Fruit fly (Drosophila melanogaster) whole organism, embryonic: ENCODE results near the gene in.
A peak's percentile ranks its signal among the peaks of the same experiment; 100 is the strongest.

Experiments used
- Ada2b ChIP-seq: fragments of 200-800 bp; sonication (Bioruptor generic); IDR thresholded peaks from 2 replicates; pipeline ENCODE4 v1.3.6; 2022; ENCODE audit warnings: missing biosample characterization, missing genetic modification characterization
- B-H2 ChIP-seq: fragments of 200-800 bp; sonication (Bioruptor generic); optimal IDR thresholded peaks from 2 replicates; lab custom pipeline; 2018; ENCODE audit warnings: missing biosample characterization, mild to moderate bottlenecking, missing genetic modification characterization
- CG10959 ChIP-seq: fragments of 200-800 bp; sonication (Bioruptor generic); IDR thresholded peaks from 2 replicates; pipeline ENCODE4 v1.3.6; 2022; ENCODE audit warnings: missing biosample characterization, missing genetic modification characterization
- CG11560 ChIP-seq: fragments of 200-800 bp; sonication (Bioruptor generic); IDR thresholded peaks from 3 replicates; pipeline ENCODE4 v1.3.6; 2022; ENCODE audit warnings: missing biosample characterization, missing genetic modification characterization
- CG11695 ChIP-seq: fragments of 200-800 bp; sonication (Bioruptor generic); IDR thresholded peaks from 3 replicates; pipeline ENCODE4 v1.3.6; 2022; ENCODE audit warnings: missing biosample characterization, missing genetic modification characterization
- CG13424 ChIP-seq: fragments of 200-800 bp; sonication (Bioruptor generic); optimal IDR thresholded peaks from 2 replicates; lab custom pipeline; 2019; ENCODE audit warnings: missing biosample characterization, mild to moderate bottlenecking, missing genetic modification characterization, moderate library complexity
- CG14667 ChIP-seq: fragments of 200-800 bp; sonication (Bioruptor generic); IDR thresholded peaks from 2 replicates; pipeline ENCODE4 v1.3.6; 2022; ENCODE audit warnings: missing biosample characterization, missing genetic modification characterization
- CG15011 ChIP-seq: fragments of 200-800 bp; sonication (Bioruptor generic); optimal IDR thresholded peaks from 3 replicates; lab custom pipeline; 2018; ENCODE audit warnings: missing biosample characterization, mild to moderate bottlenecking, missing genetic modification characterization
- CG17361 ChIP-seq: fragments of 200-800 bp; sonication (Bioruptor generic); IDR thresholded peaks from 3 replicates; pipeline ENCODE4 v1.3.6; 2022; ENCODE audit warnings: missing biosample characterization, missing genetic modification characterization
- CG2678 ChIP-seq: fragments of 200-800 bp; sonication (Bioruptor generic); optimal IDR thresholded peaks from 3 replicates; lab custom pipeline; 2019; ENCODE audit warnings: missing biosample characterization, mild to moderate bottlenecking, missing genetic modification characterization, moderate library complexity
- CG32532 ChIP-seq: fragments of 200-800 bp; sonication (Bioruptor generic); IDR thresholded peaks from 2 replicates; pipeline ENCODE4 v1.3.6; 2022; ENCODE audit warnings: missing biosample characterization, missing genetic modification characterization
- CG3726 ChIP-seq: fragments of 200-800 bp; sonication (Bioruptor generic); IDR thresholded peaks from 3 replicates; pipeline ENCODE4, ENCODE4 v1.3.6; 2022; ENCODE audit warnings: missing biosample characterization, missing genetic modification characterization
- CG4730 ChIP-seq: fragments of 200-800 bp; sonication (Bioruptor generic); IDR thresholded peaks from 2 replicates; pipeline ENCODE4 v1.3.6; 2022; ENCODE audit warnings: missing biosample characterization, missing genetic modification characterization
- CG6683 ChIP-seq: fragments of 200-800 bp; sonication (Bioruptor generic); optimal IDR thresholded peaks from 2 replicates; lab custom pipeline; 2017; ENCODE audit warnings: missing biosample characterization, mild to moderate bottlenecking, missing genetic modification characterization, missing genetic modification reagents
- CG6689 ChIP-seq: fragments of 200-800 bp; sonication (Bioruptor generic); IDR thresholded peaks from 2 replicates; pipeline ENCODE4 v1.3.6; 2022; ENCODE audit warnings: missing biosample characterization, missing genetic modification characterization
- CG7745 ChIP-seq: fragments of 200-800 bp; sonication (Bioruptor generic); optimal IDR thresholded peaks from 2 replicates; lab custom pipeline; 2018; ENCODE audit warnings: missing biosample characterization, mild to moderate bottlenecking, missing genetic modification characterization, moderate library complexity
- CG7928 ChIP-seq: fragments of 200-800 bp; sonication (Bioruptor generic); optimal IDR thresholded peaks from 2 replicates; lab custom pipeline; 2017; ENCODE audit warnings: missing biosample characterization, mild to moderate bottlenecking, missing genetic modification characterization
- CG8765 ChIP-seq: fragments of 200-800 bp; sonication (Bioruptor generic); IDR thresholded peaks from 2 replicates; pipeline ENCODE4 v1.3.6; 2022; ENCODE audit warnings: missing biosample characterization, missing genetic modification characterization
- CG9727 ChIP-seq: fragments of 200-800 bp; sonication (Bioruptor generic); optimal IDR thresholded peaks from 3 replicates; lab custom pipeline; 2017; ENCODE audit warnings: missing biosample characterization, mild to moderate bottlenecking, missing genetic modification characterization
- CG9876 ChIP-seq: fragments of 200-800 bp; sonication (Bioruptor generic); optimal IDR thresholded peaks from 2 replicates; lab custom pipeline; 2016; ENCODE audit warnings: missing biosample characterization, missing genetic modification characterization
- CrebB ChIP-seq: fragments of 200-800 bp; sonication (Bioruptor generic); optimal IDR thresholded peaks from 3 replicates; lab custom pipeline; 2018; ENCODE audit warnings: missing biosample characterization, mild to moderate bottlenecking, missing genetic modification characterization
- E2f2 ChIP-seq: fragments of 200-800 bp; sonication (Bioruptor generic); IDR thresholded peaks from 2 replicates; pipeline ENCODE4 v1.3.6; 2022; ENCODE audit warnings: missing biosample characterization, missing genetic modification characterization
- Hr78 ChIP-seq, 2 experiments: fragments of 200-800 bp in 1 of 2; fragments of >200 bp in 1 of 2; sonication (Bioruptor generic) in 1 of 2; optimal IDR thresholded peaks; 2 replicates each; lab custom pipeline; 2017 to 2019; ENCODE audit warnings: missing biosample characterization in 2 of 2, missing genetic modification characterization in 2 of 2, mild to moderate bottlenecking in 1 of 2, moderate library complexity in 1 of 2
- Lhr ChIP-seq: fragments of 200-800 bp; sonication (Bioruptor generic); optimal IDR thresholded peaks from 3 replicates; lab custom pipeline; 2017; ENCODE audit warnings: mild to moderate bottlenecking, missing biosample characterization, missing genetic modification reagents, missing genetic modification characterization
- MESR4 ChIP-seq: fragments of 200-800 bp; sonication (Bioruptor generic); optimal IDR thresholded peaks from 2 replicates; lab custom pipeline; 2018; ENCODE audit warnings: missing biosample characterization, mild to moderate bottlenecking, missing genetic modification characterization, moderate library complexity
- MTF-1 ChIP-seq: fragments of 200-800 bp; sonication (Bioruptor generic); optimal IDR thresholded peaks from 2 replicates; lab custom pipeline; 2018; ENCODE audit warnings: missing biosample characterization, mild to moderate bottlenecking, missing genetic modification characterization, borderline replicate concordance
- Scr ChIP-seq: fragments of 200-800 bp; sonication (Bioruptor generic); IDR thresholded peaks from 2 replicates; pipeline ENCODE4 v1.3.6; 2022; ENCODE audit warnings: missing biosample characterization, missing genetic modification characterization; ENCODE audit not compliant: partially characterized antibody
- Side ChIP-seq: fragments of 200-800 bp; sonication (Bioruptor generic); optimal IDR thresholded peaks from 2 replicates; lab custom pipeline; 2016; ENCODE audit warnings: missing biosample characterization, missing genetic modification characterization
- Stat92E ChIP-seq, 3 experiments: fragments of >200 bp in 2 of 3; fragments of 200-800 bp in 1 of 3; sonication (Bioruptor generic) in 1 of 3; optimal IDR thresholded peaks; 2 replicates each; lab custom pipeline; 2017 to 2019; ENCODE audit warnings: missing biosample characterization in 3 of 3, missing genetic modification characterization in 3 of 3, mild to moderate bottlenecking in 1 of 3, moderate library complexity in 1 of 3
- aop ChIP-seq: fragments of 200-800 bp; sonication (Bioruptor generic); IDR thresholded peaks from 2 replicates; pipeline ENCODE4 v1.3.6; 2022; ENCODE audit warnings: missing biosample characterization, missing genetic modification characterization
- chinmo ChIP-seq: fragments of 200-800 bp; sonication (Bioruptor generic); IDR thresholded peaks from 4 replicates; pipeline ENCODE4 v1.3.6; 2022; ENCODE audit warnings: missing biosample characterization, missing genetic modification characterization; ENCODE audit not compliant: partially characterized antibody
- cwo ChIP-seq: fragments of 200-800 bp; sonication (Bioruptor generic); optimal IDR thresholded peaks from 3 replicates; lab custom pipeline; 2017; ENCODE audit warnings: missing biosample characterization, missing genetic modification characterization, mild to moderate bottlenecking, moderate library complexity, missing genetic modification reagents
- dpn ChIP-seq, 2 experiments: fragments of 200-800 bp; sonication (Bioruptor generic); optimal IDR thresholded peaks; 3 replicates each; lab custom pipeline; 2016; ENCODE audit warnings: missing biosample characterization in 2 of 2, missing genetic modification characterization in 2 of 2
- ems ChIP-seq: fragments of 200-800 bp; sonication (Bioruptor generic); optimal IDR thresholded peaks from 3 replicates; lab custom pipeline; 2016; ENCODE audit warnings: missing biosample characterization, missing genetic modification characterization
- esg ChIP-seq: fragments of 200-800 bp; sonication (Bioruptor generic); conservative IDR thresholded peaks from 2 replicates; pipeline ENCODE4 v1.3.6; 2022; ENCODE audit warnings: missing biosample characterization, missing genetic modification characterization
- fd3F ChIP-seq: fragments of 200-800 bp; sonication (Bioruptor generic); optimal IDR thresholded peaks from 2 replicates; lab custom pipeline; 2018; ENCODE audit warnings: missing biosample characterization, mild to moderate bottlenecking, missing genetic modification characterization, moderate library complexity
- gfzf ChIP-seq: fragments of 200-800 bp; sonication (Bioruptor generic); optimal IDR thresholded peaks from 2 replicates; lab custom pipeline; 2016; ENCODE audit warnings: missing biosample characterization, mild to moderate bottlenecking, missing genetic modification characterization, moderate library complexity
- inv ChIP-seq: fragments of 200-800 bp; sonication (Bioruptor generic); IDR thresholded peaks from 2 replicates; pipeline ENCODE4 v1.3.6; 2022; ENCODE audit warnings: missing biosample characterization, missing genetic modification characterization; ENCODE audit not compliant: partially characterized antibody
- lab ChIP-seq: fragments of 200-800 bp; sonication (Bioruptor generic); optimal IDR thresholded peaks from 3 replicates; lab custom pipeline; 2017; ENCODE audit warnings: missing biosample characterization, missing genetic modification characterization, mild to moderate bottlenecking, moderate library complexity, missing genetic modification reagents
- otp ChIP-seq: fragments of 200-800 bp; sonication (Bioruptor generic); IDR thresholded peaks from 3 replicates; pipeline ENCODE4, ENCODE4 v1.3.6; 2022; ENCODE audit warnings: missing biosample characterization, missing genetic modification characterization
- pho ChIP-seq: fragments of 200-800 bp; sonication (Bioruptor generic); optimal IDR thresholded peaks from 2 replicates; lab custom pipeline; 2016; ENCODE audit warnings: missing biosample characterization, missing genetic modification characterization
- pita ChIP-seq: fragments of 200-800 bp; sonication (Bioruptor generic); optimal IDR thresholded peaks from 2 replicates; lab custom pipeline; 2017; ENCODE audit warnings: missing biosample characterization, mild to moderate bottlenecking, missing genetic modification characterization
- slou ChIP-seq: fragments of 200-800 bp; sonication (Bioruptor generic); optimal IDR thresholded peaks from 3 replicates; lab custom pipeline; 2016; ENCODE audit warnings: missing biosample characterization, missing genetic modification characterization
- sr ChIP-seq: fragments of 200-800 bp; sonication (Bioruptor generic); IDR thresholded peaks from 3 replicates; pipeline ENCODE4 v1.3.6; 2022; ENCODE audit warnings: missing biosample characterization, missing genetic modification characterization
- tna ChIP-seq: fragments of 200-800 bp; sonication (Bioruptor generic); IDR thresholded peaks from 2 replicates; pipeline ENCODE4 v1.3.6; 2022; ENCODE audit warnings: missing biosample characterization, missing genetic modification characterization; ENCODE audit not compliant: partially characterized antibody
- toy ChIP-seq: fragments of 200-800 bp; sonication (Bioruptor generic); IDR thresholded peaks from 2 replicates; pipeline ENCODE4 v1.3.6; 2022; ENCODE audit warnings: missing biosample characterization, missing genetic modification characterization
- tup ChIP-seq: fragments of 200-800 bp; sonication (Bioruptor generic); optimal IDR thresholded peaks from 2 replicates; lab custom pipeline; 2016; ENCODE audit warnings: missing biosample characterization, mild to moderate bottlenecking, missing genetic modification characterization, moderate library complexity

Gene in

dm6 chr3L:20347762-20348580 is 19.0 kb upstream of the in start, which contains the start of the genes Rbbp5 and eRF1 (continued):
- TF ChIP-seq pita (GFP tag; lab: Kevin White, UChicago) (no peak), CrebB (tag; lab: Kevin White, UChicago) (no peak), cwo (GFP tag; lab: Kevin White, UChicago) (peak; percentile 33), CG17361 (GFP tag; lab: Robert Waterston, UW) (peak; percentile 86), CG32532 (GFP tag; lab: Robert Waterston, UW) (peak; percentile 87), slou (GFP tag; lab: Kevin White, UChicago) (peak; percentile 74), CG9727 (GFP tag; lab: Kevin White, UChicago) (peak; percentile 77), CG7745 (no peak), MTF-1 (GFP tag; lab: Kevin White, UChicago) (no peak), fd3F (peak; percentile 57), chinmo (GFP tag; lab: Robert Waterston, UW) (no peak), CG3726 (GFP tag; lab: Robert Waterston, UW) (peak; percentile 59; the same call in 1 of the 3 replicates), otp (GFP tag; lab: Robert Waterston, UW) (peak; percentile 66; the same call in 2 of the 3 replicates), Lhr (GFP tag; lab: Kevin White, UChicago) (peak; percentile 56), CG2678 (peak; percentile 80), gfzf (GFP tag; lab: Kevin White, UChicago) (no peak), CG4730 (peak; percentile 75), Scr (GFP tag; lab: Robert Waterston, UW) (peak; percentile 94), B-H2 (GFP tag; lab: Kevin White, UChicago) (peak; percentile 75), aop (GFP tag; lab: Robert Waterston, UW) (no peak), Ada2b (GFP tag; lab: Robert Waterston, UW) (peak; percentile 57; the same call in 1 of the 2 replicates), toy (GFP tag; lab: Robert Waterston, UW) (no peak), E2f2 (GFP tag; lab: Robert Waterston, UW) (peak; percentile 24; the same call in 1 of the 2 replicates), CG14667 (no peak), Stat92E (GFP tag; optimal IDR thresholded peaks at IDR 0.05; lab: Kevin White, UChicago) (no peak), pho (GFP tag; lab: Kevin White, UChicago) (peak; percentile 61), CG15011 (GFP tag; lab: Kevin White, UChicago) (no peak), tup (GFP tag; lab: Kevin White, UChicago) (no peak), Hr78 (GFP tag; optimal IDR thresholded peaks at IDR 0.05; lab: Kevin White, UChicago) (no peak), CG11560 (peak; percentile 39; the same call in 1 of the 3 replicates), CG11695 (GFP tag; lab: Robert Waterston, UW) (0 out of 3 replicates have a peak, but pooled peaks have one; percentile 10), sr (GFP tag; lab: Robert Waterston, UW) (no peak), Side (peak; percentile 47), dpn (GFP tag; optimal IDR thresholded peaks at IDR 0.05; lab: Kevin White, UChicago) (peak; percentile 62 to 80), MESR4 (GFP tag; lab: Kevin White, UChicago) (peak; percentile 88), CG8765 (GFP tag; lab: Robert Waterston, UW) (peak; percentile 64), CG13424 (peak; percentile 83), CG6683 (GFP tag; lab: Kevin White, UChicago) (no peak), ems (GFP tag; lab: Kevin White, UChicago) (peak; percentile 58), CG9876 (GFP tag; lab: Kevin White, UChicago) (peak; percentile 38), inv (GFP tag; lab: Robert Waterston, UW) (peak; percentile 92), tna (GFP tag; lab: Robert Waterston, UW) (peak; percentile 75), CG7928 (GFP tag; lab: Kevin White, UChicago) (peak; percentile 19), esg (GFP tag; lab: Robert Waterston, UW) (peak; percentile 75; the same call in 1 of the 2 replicates), CG6689 (GFP tag; lab: Robert Waterston, UW) (peak; percentile 81), CG10959 (GFP tag; lab: Robert Waterston, UW) (no peak; the same call in 1 of the 2 replicates), lab (GFP tag; lab: Kevin White, UChicago) (peak; percentile 74)
